Fruit fly (Drosophila melanogaster) whole organism, adult: ENCODE measurements around the gene sov.

Source experiments
- CG11617 ChIP-seq: fragments of 200-800 bp; sonication (Bioruptor generic); optimal IDR thresholded peaks from 2 replicates; lab custom pipeline; 2017; ENCODE audit warnings: mild to moderate bottlenecking, missing biosample characterization, missing genetic modification reagents, missing genetic modification characterization
- CG12768 ChIP-seq: fragments of 200-800 bp; sonication (Bioruptor generic); optimal IDR thresholded peaks from 2 replicates; lab custom pipeline; 2017; ENCODE audit warnings: missing biosample characterization, missing genetic modification characterization, mild to moderate bottlenecking, moderate library complexity, missing genetic modification reagents
- CG14711 ChIP-seq: fragments of 200-800 bp; sonication (Bioruptor generic); optimal IDR thresholded peaks from 2 replicates; lab custom pipeline; 2018; ENCODE audit warnings: missing biosample characterization, mild to moderate bottlenecking, missing genetic modification characterization, moderate library complexity
- CG1620 ChIP-seq: fragments of 200-800 bp; sonication (Bioruptor generic); optimal IDR thresholded peaks from 2 replicates; lab custom pipeline; 2016; ENCODE audit warnings: missing biosample characterization, missing genetic modification characterization
- CG33017 ChIP-seq: fragments of 200-800 bp; sonication (Bioruptor generic); optimal IDR thresholded peaks from 2 replicates; lab custom pipeline; 2018; ENCODE audit warnings: missing biosample characterization, mild to moderate bottlenecking, missing genetic modification characterization, moderate library complexity
- CG5204 ChIP-seq: fragments of 200-800 bp; sonication (Bioruptor generic); optimal IDR thresholded peaks from 2 replicates; lab custom pipeline; 2016; ENCODE audit warnings: missing biosample characterization, missing genetic modification characterization
- CG7045 ChIP-seq: fragments of 200-800 bp; sonication (Bioruptor generic); optimal IDR thresholded peaks from 2 replicates; lab custom pipeline; 2017; ENCODE audit warnings: missing biosample characterization, mild to moderate bottlenecking, missing genetic modification characterization
- CG7101 ChIP-seq: fragments of 200-800 bp; sonication (Bioruptor generic); optimal IDR thresholded peaks from 2 replicates; lab custom pipeline; 2018; ENCODE audit warnings: missing biosample characterization, mild to moderate bottlenecking, missing genetic modification characterization, moderate library complexity
- Clk ChIP-seq: fragments of 200-800 bp; sonication (Bioruptor generic); optimal IDR thresholded peaks from 2 replicates; lab custom pipeline; 2017; ENCODE audit warnings: missing biosample characterization, missing genetic modification characterization
- Crg-1 ChIP-seq: fragments of 200-800 bp; sonication (Bioruptor generic); optimal IDR thresholded peaks from 2 replicates; lab custom pipeline; 2016; ENCODE audit warnings: missing biosample characterization, missing genetic modification characterization
- Hr96 ChIP-seq: fragments of 200-800 bp; sonication (Bioruptor generic); optimal IDR thresholded peaks from 2 replicates; lab custom pipeline; 2016; ENCODE audit warnings: missing biosample characterization, missing genetic modification characterization
- Mnt ChIP-seq: fragments of 200-800 bp; sonication (Bioruptor generic); optimal IDR thresholded peaks from 2 replicates; lab custom pipeline; 2016; ENCODE audit warnings: missing biosample characterization, mild to moderate bottlenecking, missing genetic modification characterization
- bab1 ChIP-seq: fragments of 200-800 bp; sonication (Bioruptor generic); optimal IDR thresholded peaks from 3 replicates; lab custom pipeline; 2019; ENCODE audit warnings: missing biosample characterization, mild to moderate bottlenecking, missing genetic modification characterization, moderate library complexity
- cic ChIP-seq: fragments of 200-800 bp; sonication (Bioruptor generic); optimal IDR thresholded peaks from 2 replicates; lab custom pipeline; 2017; ENCODE audit warnings: missing biosample characterization, mild to moderate bottlenecking, missing genetic modification characterization, moderate library complexity
- cnc ChIP-seq, 2 experiments: fragments of >200 bp; optimal IDR thresholded peaks; 2 replicates each; lab custom pipeline; 2017
- kay ChIP-seq: fragments of 200-800 bp; sonication (Bioruptor generic); peaks from one replicate; lab custom pipeline; 2016; ENCODE audit warnings: missing biosample characterization, missing genetic modification characterization, borderline replicate concordance
- ovo ChIP-seq: fragments of 200-800 bp; sonication (Bioruptor generic); optimal IDR thresholded peaks from 2 replicates; lab custom pipeline; 2016; ENCODE audit warnings: missing biosample characterization, missing genetic modification characterization
- pad ChIP-seq: fragments of 200-800 bp; sonication (Bioruptor generic); optimal IDR thresholded peaks from 3 replicates; lab custom pipeline; 2017; ENCODE audit warnings: missing biosample characterization, missing genetic modification characterization, mild to moderate bottlenecking, moderate library complexity, missing genetic modification reagents
- tj ChIP-seq: fragments of 200-800 bp; sonication (Bioruptor generic); optimal IDR thresholded peaks from 3 replicates; lab custom pipeline; 2017; ENCODE audit warnings: missing biosample characterization, mild to moderate bottlenecking, missing genetic modification characterization, moderate library complexity
- toe ChIP-seq: fragments of 200-800 bp; sonication (Bioruptor generic); optimal IDR thresholded peaks from 2 replicates; lab custom pipeline; 2016; ENCODE audit warnings: missing biosample characterization, missing genetic modification characterization

Gene sov

dm6 chrX:6711295-6711694 lies 44.8 kb upstream of the sov start:
- TF ChIP-seq CG7045 (GFP tag; lab: Kevin White, UChicago), result peak; percentile 37
- peak; percentile 53 for TF ChIP-seq bab1 (GFP tag; lab: Kevin White, UChicago)
- no peak for TF ChIP-seq kay (GFP tag; lab: Kevin White, UChicago)
- TF ChIP-seq CG11617 (GFP tag; lab: Kevin White, UChicago), result peak; percentile 40
- TF ChIP-seq Clk (GFP tag; lab: Kevin White, UChicago), result no peak
- no peak for TF ChIP-seq cnc (optimal IDR thresholded peaks at IDR 0.05; lab: Kevin White, UChicago)
- TF ChIP-seq Mnt (GFP tag; lab: Kevin White, UChicago), result no peak
- TF ChIP-seq CG5204, result peak; percentile 1
- peak; percentile 45 for TF ChIP-seq CG33017 (tag; lab: Kevin White, UChicago)
- TF ChIP-seq CG12768 (GFP tag; lab: Kevin White, UChicago), result peak; percentile 63
- TF ChIP-seq toe (GFP tag; lab: Kevin White, UChicago), result peak; percentile 1
- TF ChIP-seq cic (GFP tag; lab: Kevin White, UChicago), result no peak
- peak; percentile 83 for TF ChIP-seq pad (GFP tag; lab: Kevin White, UChicago)
- peak; percentile 51 for TF ChIP-seq CG14711 (tag; lab: Kevin White, UChicago)
- TF ChIP-seq Hr96 (GFP tag; lab: Kevin White, UChicago), result no peak
- peak; percentile 51 for TF ChIP-seq CG7101 (tag; lab: Kevin White, UChicago)
- peak; percentile 34 for TF ChIP-seq CG1620 (GFP tag; lab: Kevin White, UChicago)
- TF ChIP-seq tj (GFP tag; lab: Kevin White, UChicago), result peak; percentile 43
- TF ChIP-seq ovo, result no peak

- TF ChIP-seq cnc (optimal IDR thresholded peaks at IDR 0.05; lab: Kevin White, UChicago), result no peak
- TF ChIP-seq CG12768 (GFP tag; lab: Kevin White, UChicago), result no peak
- TF ChIP-seq CG7045 (GFP tag; lab: Kevin White, UChicago), result no peak
- TF ChIP-seq toe (GFP tag; lab: Kevin White, UChicago), result no peak
These were observed 40.0 kb upstream of the sov start for dm6 chrX:6716170-6716569.

- TF ChIP-seq Clk (GFP tag; lab: Kevin White, UChicago) (no peak), CG5204 (no peak), tj (GFP tag; lab: Kevin White, UChicago) (peak; percentile 18), bab1 (GFP tag; lab: Kevin White, UChicago) (peak; percentile 21), CG7101 (tag; lab: Kevin White, UChicago) (peak; percentile 21)
These were observed 36.9 kb upstream of the sov start for dm6 chrX:6719259-6719658.

DNA sequence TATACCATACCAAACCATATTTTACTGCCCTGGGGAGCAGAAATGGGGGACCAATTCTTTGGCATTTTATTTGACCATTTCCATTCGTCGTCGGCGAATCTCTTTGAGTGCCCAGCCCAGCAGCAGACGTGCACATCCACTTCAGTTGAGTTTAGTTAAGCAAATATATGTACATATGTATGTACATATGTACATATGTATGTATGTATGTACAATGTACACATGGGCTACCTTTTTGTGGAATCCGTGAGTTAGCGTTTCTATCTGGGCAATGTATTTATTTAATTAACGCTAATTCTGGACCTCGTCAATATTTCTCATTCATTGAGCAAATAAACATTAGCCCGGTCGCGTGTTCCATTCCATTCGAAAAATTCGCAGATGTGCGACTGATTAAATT lies 36.2 kb upstream of the sov start:
- TF ChIP-seq toe (GFP tag; lab: Kevin White, UChicago) (no peak), CG33017 (tag; lab: Kevin White, UChicago) (no peak), CG7045 (GFP tag; lab: Kevin White, UChicago) (no peak), ovo (no peak), CG7101 (tag; lab: Kevin White, UChicago) (no peak), CG1620 (GFP tag; lab: Kevin White, UChicago) (no peak), CG5204 (no peak), bab1 (GFP tag; lab: Kevin White, UChicago) (no peak), CG14711 (tag; lab: Kevin White, UChicago) (no peak), kay (GFP tag; lab: Kevin White, UChicago) (no peak), tj (GFP tag; lab: Kevin White, UChicago) (no peak), cic (GFP tag; lab: Kevin White, UChicago) (no peak), Clk (GFP tag; lab: Kevin White, UChicago) (no peak), Crg-1 (GFP tag; lab: Kevin White, UChicago) (no peak), Mnt (GFP tag; lab: Kevin White, UChicago) (no peak)

- TF ChIP-seq Mnt (GFP tag; lab: Kevin White, UChicago) (no peak), ovo (no peak), Hr96 (GFP tag; lab: Kevin White, UChicago) (no peak), CG7045 (GFP tag; lab: Kevin White, UChicago) (no peak), bab1 (GFP tag; lab: Kevin White, UChicago) (no peak), pad (GFP tag; lab: Kevin White, UChicago) (no peak), cic (GFP tag; lab: Kevin White, UChicago) (no peak), CG7101 (tag; lab: Kevin White, UChicago) (no peak), toe (GFP tag; lab: Kevin White, UChicago) (no peak), tj (GFP tag; lab: Kevin White, UChicago) (no peak), CG1620 (GFP tag; lab: Kevin White, UChicago) (no peak)
These were observed 32.5 kb upstream of the sov start for dm6 chrX:6723622-6724021.

DNA sequence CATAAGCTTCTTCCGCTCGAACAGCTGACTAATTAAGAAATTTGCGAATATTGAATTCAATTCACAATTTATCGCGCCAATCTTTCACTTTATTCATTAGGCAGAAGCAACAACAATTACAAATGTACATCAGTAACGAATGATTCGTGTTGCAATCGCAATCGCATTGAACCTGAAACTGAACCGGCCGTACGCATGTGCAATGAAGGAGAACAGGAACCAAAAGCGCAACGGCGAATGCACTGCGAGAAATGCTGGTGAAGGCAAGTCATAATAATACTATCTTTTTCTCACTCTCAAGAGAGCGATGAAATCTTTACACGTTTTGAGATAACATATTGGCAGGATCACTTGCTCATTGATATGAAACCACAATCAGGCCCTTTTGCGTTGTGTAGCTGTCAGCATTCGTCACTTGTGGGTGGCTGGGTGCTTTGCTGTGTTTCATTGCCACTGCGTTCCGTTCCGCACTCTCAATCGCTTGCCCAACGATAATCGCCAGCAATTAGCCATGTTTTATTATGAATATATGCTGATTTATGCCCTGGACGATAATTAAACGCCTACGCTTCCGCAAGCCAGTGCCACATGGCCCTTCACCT lies 31.1 kb upstream of the sov start:
- no peak for TF ChIP-seq CG7045 (GFP tag; lab: Kevin White, UChicago)
- TF ChIP-seq kay (GFP tag; lab: Kevin White, UChicago), result no peak
- no peak for TF ChIP-seq cic (GFP tag; lab: Kevin White, UChicago)
- no peak for TF ChIP-seq Mnt (GFP tag; lab: Kevin White, UChicago)
- TF ChIP-seq toe (GFP tag; lab: Kevin White, UChicago), result no peak
- no peak for TF ChIP-seq CG5204
- TF ChIP-seq cnc (optimal IDR thresholded peaks at IDR 0.05; lab: Kevin White, UChicago), result no peak
- TF ChIP-seq CG1620 (GFP tag; lab: Kevin White, UChicago), result no peak
- TF ChIP-seq Crg-1 (GFP tag; lab: Kevin White, UChicago), result no peak
- TF ChIP-seq CG14711 (tag; lab: Kevin White, UChicago), result no peak
- TF ChIP-seq CG33017 (tag; lab: Kevin White, UChicago), result no peak
- no peak for TF ChIP-seq tj (GFP tag; lab: Kevin White, UChicago)
- no peak for TF ChIP-seq CG7101 (tag; lab: Kevin White, UChicago)
- TF ChIP-seq Hr96 (GFP tag; lab: Kevin White, UChicago), result no peak
- no peak for TF ChIP-seq CG11617 (GFP tag; lab: Kevin White, UChicago)
- no peak for TF ChIP-seq CG12768 (GFP tag; lab: Kevin White, UChicago)
- TF ChIP-seq pad (GFP tag; lab: Kevin White, UChicago), result no peak
